Worm (Caenorhabditis elegans): Measurements from ENCODE around the gene T26C12.3.

Gene T26C12.3

DNA sequence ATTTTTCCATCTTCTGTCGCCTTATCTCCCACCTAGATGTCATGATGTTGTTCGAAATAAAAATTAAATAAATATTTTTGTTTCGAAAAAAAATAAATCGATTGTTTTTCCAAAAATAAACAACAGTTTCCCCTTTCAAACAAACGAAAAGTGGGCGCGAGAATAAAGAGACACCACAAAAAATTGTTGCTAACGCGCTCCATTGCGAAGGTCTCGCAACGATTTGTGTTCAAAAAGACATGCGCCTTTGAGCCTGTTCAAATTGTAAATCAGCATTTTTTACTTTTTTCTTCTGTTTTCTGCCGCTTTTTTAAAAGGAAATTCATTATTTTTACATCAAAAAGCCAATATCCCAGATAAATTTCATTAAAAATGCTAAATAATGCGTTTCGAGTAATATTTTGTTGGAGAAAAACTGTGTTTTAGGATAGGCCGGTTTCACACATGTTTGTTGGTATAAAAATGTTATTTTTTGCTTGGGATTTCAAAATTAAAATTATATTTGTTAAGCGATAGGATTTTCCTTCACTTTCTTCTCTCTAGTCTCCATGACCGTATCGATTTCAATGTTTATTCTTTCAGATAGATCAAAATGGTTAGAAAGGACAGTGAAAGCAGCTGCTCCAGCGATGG lies 21.5 kb upstream of the T26C12.3 start, which contains the start of gene W08E12.7 (continued):
- no peak for TF ChIP-seq ces-1 (GFP tag; optimal IDR thresholded peaks at IDR 0.05)
- no peak for TF ChIP-seq nhr-111 (GFP tag; optimal IDR thresholded peaks at IDR 0.05)
- TF ChIP-seq nhr-48 (tag; optimal IDR thresholded peaks at IDR 0.05), result peak; percentile 58
- TF ChIP-seq daf-19 (GFP tag; conservative IDR thresholded peaks at IDR 0.05), result no peak
- peak; percentile 32 for TF ChIP-seq ceh-28 (tag; optimal IDR thresholded peaks at IDR 0.05)
- no peak for TF ChIP-seq attf-4 (tag; optimal IDR thresholded peaks at IDR 0.05)
- no peak for TF ChIP-seq pha-4 (GFP tag; IDR thresholded peaks at IDR 0.05)
- peak; percentile 99 for TF ChIP-seq pha-4 (tag; optimal IDR thresholded peaks at IDR 0.05)
- peak; percentile 98 for TF ChIP-seq mep-1 (tag; optimal IDR thresholded peaks at IDR 0.05)
- TF ChIP-seq lin-1 (GFP tag; IDR thresholded peaks at IDR 0.05), result no peak
- no peak for TF ChIP-seq zag-1 (tag; optimal IDR thresholded peaks at IDR 0.05)
- peak; percentile 92 for TF ChIP-seq nhr-6 (tag; optimal IDR thresholded peaks at IDR 0.05)
- TF ChIP-seq nhr-102 (tag; optimal IDR thresholded peaks at IDR 0.05), result no peak
- no peak for TF ChIP-seq lim-7 (GFP tag; IDR thresholded peaks at IDR 0.05)
- TF ChIP-seq daf-8 (GFP tag; IDR thresholded peaks at IDR 0.05), result no peak
- peak; percentile 74; the same call in 1 of the 2 replicates for TF ChIP-seq arid-1 (GFP tag; conservative IDR thresholded peaks at IDR 0.05)
- peak; percentile 49; the same call in 1 of the 2 replicates for TF ChIP-seq mdt-29 (GFP tag; IDR thresholded peaks at IDR 0.05)
- peak; percentile 90 to 97 for TF ChIP-seq lsy-2 (tag; optimal IDR thresholded peaks at IDR 0.05)
- no peak for TF ChIP-seq zip-11 (GFP tag; IDR thresholded peaks at IDR 0.05)
- peak; percentile 87 for TF ChIP-seq zfp-3 (GFP tag; conservative IDR thresholded peaks at IDR 0.05)
- no peak; a peak in 1 of 4 replicates for TF ChIP-seq madf-5 (GFP tag; IDR thresholded peaks at IDR 0.05)
- TF ChIP-seq nhr-237 (tag; optimal IDR thresholded peaks at IDR 0.05), result peak; percentile 14
- no peak for TF ChIP-seq unc-39 (tag; optimal IDR thresholded peaks at IDR 0.05)
- TF ChIP-seq unc-130 (GFP tag; optimal IDR thresholded peaks at IDR 0.05), result peak; percentile 96
- TF ChIP-seq dmd-6 (GFP tag; IDR thresholded peaks at IDR 0.05), result peak; percentile 84
- peak; percentile 58 to 94 for TF ChIP-seq mdl-1 (tag; optimal IDR thresholded peaks at IDR 0.05)
- no peak for TF ChIP-seq cey-2 (tag; optimal IDR thresholded peaks at IDR 0.05; ENCODE audit: borderline replicate concordance, insufficient read depth)
- 0 out of 2 replicates have a peak, but pooled peaks have one; percentile 48 for TF ChIP-seq mxl-2 (GFP tag; conservative IDR thresholded peaks at IDR 0.05)
- no peak for TF ChIP-seq gei-8 (GFP tag; optimal IDR thresholded peaks at IDR 0.05)
- no peak for TF ChIP-seq T20F7.1 (GFP tag; optimal IDR thresholded peaks at IDR 0.05)
- TF ChIP-seq hif-1 (tag; optimal IDR thresholded peaks at IDR 0.05), result peak; percentile 27 to 87
- TF ChIP-seq vab-7 (GFP tag; IDR thresholded peaks at IDR 0.05), result peak; percentile 85
- peak; percentile 39 for TF ChIP-seq zip-2 (tag; optimal IDR thresholded peaks at IDR 0.05)
- no peak for TF ChIP-seq fos-1 (tag; optimal IDR thresholded peaks at IDR 0.05)
- TF ChIP-seq ceh-20 (GFP tag; IDR thresholded peaks at IDR 0.05), result peak; percentile 69; the same call in 1 of the 2 replicates
- TF ChIP-seq F26F4.8 (GFP tag; conservative IDR thresholded peaks at IDR 0.05), result no peak
- TF ChIP-seq egl-27 (tag; optimal IDR thresholded peaks at IDR 0.05), result no peak
- TF ChIP-seq aly-2 (tag; optimal IDR thresholded peaks at IDR 0.05), result no peak
- TF ChIP-seq mxl-3 (GFP tag; optimal IDR thresholded peaks at IDR 0.05), result peak; percentile 79
- TF ChIP-seq ztf-11 (tag; optimal IDR thresholded peaks at IDR 0.05), result no peak
- TF ChIP-seq nhr-41 (GFP tag; IDR thresholded peaks at IDR 0.05), result no peak
- peak; percentile 32 for TF ChIP-seq spr-3 (GFP tag; optimal IDR thresholded peaks at IDR 0.05)
- TF ChIP-seq F49E8.2 (tag; optimal IDR thresholded peaks at IDR 0.05; ENCODE audit: borderline replicate concordance), result peak; percentile 38
- peak; percentile 74; the same call in 1 of the 2 replicates for TF ChIP-seq madf-9 (GFP tag; conservative IDR thresholded peaks at IDR 0.05)
- peak; percentile 91 for TF ChIP-seq ceh-44 (GFP tag; IDR thresholded peaks at IDR 0.05)
- peak; percentile 98 for TF ChIP-seq nhr-77 (tag; optimal IDR thresholded peaks at IDR 0.05)
- TF ChIP-seq dve-1 (tag; optimal IDR thresholded peaks at IDR 0.05; ENCODE audit: insufficient read depth), result peak; percentile 99
- peak; percentile 87 for TF ChIP-seq hlh-11 (tag; optimal IDR thresholded peaks at IDR 0.05)
- 0 out of 2 replicates have a peak, but pooled peaks have one; percentile 20 for TF ChIP-seq php-3 (GFP tag; IDR thresholded peaks at IDR 0.05)
- TF ChIP-seq F10B5.3 (tag; optimal IDR thresholded peaks at IDR 0.05), result no peak
